Fruit fly (Drosophila melanogaster) whole organism, adult: Measurements from ENCODE around the gene dls.

ENCODE experiments used
- CG11617 ChIP-seq: fragments of 200-800 bp; sonication (Bioruptor generic); optimal IDR thresholded peaks from 2 replicates; lab custom pipeline; 2017; ENCODE audit warnings: mild to moderate bottlenecking, missing biosample characterization, missing genetic modification reagents, missing genetic modification characterization
- CG33017 ChIP-seq: fragments of 200-800 bp; sonication (Bioruptor generic); optimal IDR thresholded peaks from 2 replicates; lab custom pipeline; 2018; ENCODE audit warnings: missing biosample characterization, mild to moderate bottlenecking, missing genetic modification characterization, moderate library complexity
- Crg-1 ChIP-seq: fragments of 200-800 bp; sonication (Bioruptor generic); optimal IDR thresholded peaks from 2 replicates; lab custom pipeline; 2016; ENCODE audit warnings: missing biosample characterization, missing genetic modification characterization
- cnc ChIP-seq, 2 experiments: fragments of >200 bp; optimal IDR thresholded peaks; 2 replicates each; lab custom pipeline; 2017
- kay ChIP-seq: fragments of 200-800 bp; sonication (Bioruptor generic); peaks from one replicate; lab custom pipeline; 2016; ENCODE audit warnings: missing biosample characterization, missing genetic modification characterization, borderline replicate concordance
- toe ChIP-seq: fragments of 200-800 bp; sonication (Bioruptor generic); optimal IDR thresholded peaks from 2 replicates; lab custom pipeline; 2016; ENCODE audit warnings: missing biosample characterization, missing genetic modification characterization

DNA sequence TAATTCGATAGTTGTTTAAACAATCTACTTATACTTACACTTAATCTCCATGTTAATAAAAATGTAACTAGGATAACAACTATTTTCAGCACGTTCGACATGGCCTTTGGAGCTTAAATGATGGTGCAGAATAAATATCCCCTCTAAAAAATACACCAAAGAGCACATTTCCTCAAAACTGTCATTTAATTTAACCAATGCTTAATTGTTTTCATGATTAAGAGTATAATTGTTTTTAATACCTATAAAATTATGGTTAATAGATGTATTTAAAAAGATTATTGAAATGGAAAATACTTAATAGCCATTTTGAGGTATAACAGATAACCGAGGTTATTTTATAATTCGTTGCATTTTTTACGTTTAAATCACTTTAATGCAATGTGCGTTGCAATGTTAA lies 29.8 kb upstream of the dls start, which contains the start of gene CG33795:
- TF ChIP-seq cnc (optimal IDR thresholded peaks at IDR 0.05; lab: Kevin White, UChicago) (no peak), kay (GFP tag; lab: Kevin White, UChicago) (no peak), toe (GFP tag; lab: Kevin White, UChicago) (no peak), Crg-1 (GFP tag; lab: Kevin White, UChicago) (no peak), CG11617 (GFP tag; lab: Kevin White, UChicago) (no peak), CG33017 (tag; lab: Kevin White, UChicago) (no peak)
